Fruit fly (Drosophila melanogaster) whole organism, wandering third instar larva: ENCODE data around the gene CG4860.

ENCODE experiments used
- Abd-B ChIP-seq: fragments of >200 bp; optimal IDR thresholded peaks from 2 replicates; lab custom pipeline; 2017; ENCODE audit warnings: missing biosample characterization, missing genetic modification characterization
- GATAd ChIP-seq: sonication (Bioruptor generic); optimal IDR thresholded peaks from 2 replicates; lab custom pipeline; 2016; ENCODE audit warnings: missing biosample characterization, missing genetic modification characterization
- Hr78 ChIP-seq: fragments of >200 bp; optimal IDR thresholded peaks from 2 replicates; lab custom pipeline; 2017; ENCODE audit warnings: missing biosample characterization, missing genetic modification characterization
- Myc ChIP-seq: fragments of >200 bp; optimal IDR thresholded peaks from 2 replicates; lab custom pipeline; 2017
- Rel ChIP-seq, 2 experiments: fragments of 200-800 bp; sonication (Bioruptor generic) in 1 of 2; optimal IDR thresholded peaks; 2 replicates in 1 of 2; 3 replicates in 1 of 2; lab custom pipeline; 2016 to 2019; ENCODE audit warnings: mild to moderate bottlenecking in 2 of 2, missing biosample characterization in 2 of 2, missing genetic modification characterization in 2 of 2, moderate library complexity in 1 of 2
- Vsx2 ChIP-seq: fragments of 200-300, 225-300 bp; sonication (Bioruptor generic); optimal IDR thresholded peaks from 2 replicates; lab custom pipeline; 2018; ENCODE audit warnings: missing biosample characterization, missing genetic modification characterization; ENCODE audit not compliant: partially characterized antibody
- foxo ChIP-seq, 2 experiments: fragments of 200-800 bp; sonication (Bioruptor generic); optimal IDR thresholded peaks; 2 replicates in 1 of 2; 3 replicates in 1 of 2; lab custom pipeline; 2016 to 2017; ENCODE audit warnings: missing biosample characterization in 2 of 2, missing genetic modification characterization in 2 of 2
- fru ChIP-seq: fragments of 200-800 bp; sonication (Bioruptor generic); optimal IDR thresholded peaks from 3 replicates; lab custom pipeline; 2016; ENCODE audit warnings: missing biosample characterization, mild to moderate bottlenecking, missing genetic modification characterization
- tai ChIP-seq: sonication (Bioruptor generic); optimal IDR thresholded peaks from 2 replicates; lab custom pipeline; 2016; ENCODE audit warnings: missing biosample characterization, missing genetic modification characterization

DNA sequence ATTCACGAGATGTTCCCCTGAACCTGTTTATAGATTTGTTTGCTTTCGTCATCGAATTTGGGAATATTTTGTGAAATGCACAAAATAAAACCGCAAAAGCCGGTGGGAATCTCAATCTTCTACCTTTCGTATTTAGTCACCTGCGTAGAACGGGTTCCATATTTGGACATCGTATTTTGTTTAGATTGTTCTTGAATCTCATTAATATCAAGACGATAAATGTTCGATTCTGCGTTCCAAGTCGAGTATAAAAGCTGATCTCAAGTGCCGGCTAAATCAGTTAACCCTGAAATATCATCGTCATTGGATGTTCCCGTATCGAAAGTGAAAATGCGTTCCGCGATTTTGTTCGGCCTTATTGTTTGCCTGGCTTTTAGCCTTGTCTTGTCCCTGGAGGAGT, 49.3 kb upstream of the CG4860 start, which contains the start of gene CG17738:
- no peak for TF ChIP-seq Abd-B (GFP tag; lab: Kevin White, UChicago)
- TF ChIP-seq Myc, result no peak
- no peak for TF ChIP-seq Hr78 (GFP tag; lab: Kevin White, UChicago)
- no peak for TF ChIP-seq foxo (GFP tag; optimal IDR thresholded peaks at IDR 0.05; lab: Kevin White, UChicago)
- TF ChIP-seq Rel (GFP tag; optimal IDR thresholded peaks at IDR 0.05; lab: Kevin White, UChicago), result no peak
- TF ChIP-seq Rel (tag; optimal IDR thresholded peaks at IDR 0.05; lab: Kevin White, UChicago), result no peak
- no peak for TF ChIP-seq tai (GFP tag; lab: Kevin White, UChicago)
- no peak for TF ChIP-seq GATAd (GFP tag; lab: Kevin White, UChicago)
- no peak for TF ChIP-seq fru (GFP tag; lab: Kevin White, UChicago)
- no peak for TF ChIP-seq Vsx2 (GFP tag; lab: Kevin White, UChicago)
